Worm (Caenorhabditis elegans) whole organism, dauer: ENCODE measurements around the gene col-68.

ENCODE experiments used
- unc-62 ChIP-seq: sonication (generic microtip); optimal IDR thresholded peaks from 2 replicates; lab custom pipeline; 2017; ENCODE audit warnings: missing biosample characterization, missing genetic modification reagents, missing genetic modification characterization

col-68 gene

ce11 chrII:104234-104633, at the start of gene col-68:
TSS of gene col-68 (plus strand) at chrII:104534.
- no peak for TF ChIP-seq unc-62

DNA sequence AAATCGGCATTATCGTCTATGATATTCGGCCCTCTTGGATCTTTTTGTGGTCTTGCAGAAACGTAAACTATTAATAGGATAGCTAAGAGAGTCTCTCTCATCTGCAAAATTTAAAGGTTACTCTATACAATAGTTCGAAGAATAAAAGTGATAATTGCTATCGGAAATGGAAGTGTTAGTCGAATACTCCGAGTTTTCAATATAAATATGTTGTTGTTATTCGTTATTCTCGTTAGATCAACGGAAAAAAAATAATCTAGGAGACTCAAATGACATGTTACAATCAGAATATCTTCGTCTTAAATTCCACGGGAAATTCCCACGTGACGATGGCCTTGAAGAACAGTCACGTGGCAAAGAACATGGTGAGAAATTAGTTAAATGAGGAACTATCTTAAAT, 49.1 kb upstream of the col-68 start, which contains the start of gene tre-5:
Gene tre-5 (minus strand): TSS at position 101 of the 400 bp plus-strand sequence.
- no peak for TF ChIP-seq unc-62

ce11 chrII:57370-57769, 47.0 kb upstream of the col-68 start, which contains the start of gene ascc-1:
TSS of gene ascc-1 (plus strand) at chrII:57670.
- TF ChIP-seq unc-62: no peak

- no peak for TF ChIP-seq unc-62
Observed at ce11 chrII:57873-58272, 46.5 kb upstream of the col-68 start.

- TF ChIP-seq unc-62: no peak
Observed at ce11 chrII:60049-60448, 44.3 kb upstream of the col-68 start.

ce11 chrII:61013-61412, 43.3 kb upstream of the col-68 start, which contains the start of gene C23H3.2:
TSS of gene C23H3.2 (plus strand) at chrII:61313.
- no peak for TF ChIP-seq unc-62

DNA sequence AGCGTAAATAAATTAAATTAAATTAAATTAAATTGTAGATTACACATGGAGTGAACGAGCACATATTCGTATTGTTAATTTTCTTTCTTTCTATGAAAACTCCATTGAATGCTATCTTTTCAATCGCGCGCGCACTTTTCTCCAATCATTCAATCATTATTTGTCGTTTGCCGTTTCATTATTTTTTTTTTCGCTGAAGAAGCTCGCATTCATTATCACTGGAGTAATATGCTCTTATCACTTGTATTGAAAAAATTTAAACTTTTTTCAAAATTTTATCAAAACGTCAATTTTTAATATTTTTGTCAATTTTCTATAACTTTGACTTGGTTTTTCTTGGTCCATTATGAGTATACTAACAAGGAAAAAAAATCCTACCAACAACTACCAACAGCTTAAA, 38.9 kb upstream of the col-68 start:
- TF ChIP-seq unc-62: no peak

DNA sequence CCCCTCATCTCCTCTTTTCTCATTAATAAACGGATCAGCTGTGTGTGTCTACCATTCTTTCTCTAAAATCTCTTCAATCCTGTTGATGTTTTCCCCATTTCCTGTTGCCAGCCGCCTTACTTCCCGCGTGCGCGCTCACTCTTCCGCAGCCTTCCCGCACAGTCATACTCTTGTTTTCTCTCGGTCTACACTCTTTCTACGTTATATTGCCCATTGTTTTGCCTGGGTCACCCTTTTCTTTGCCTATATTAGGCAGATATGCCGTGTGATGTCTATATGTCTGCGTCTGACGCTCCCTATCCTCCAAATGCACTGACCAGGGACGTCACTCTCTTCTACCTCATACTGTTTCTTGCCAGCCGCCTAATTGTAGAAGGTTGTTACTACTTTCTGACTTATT, 38.0 kb upstream of the col-68 start:
- TF ChIP-seq unc-62: no peak

DNA sequence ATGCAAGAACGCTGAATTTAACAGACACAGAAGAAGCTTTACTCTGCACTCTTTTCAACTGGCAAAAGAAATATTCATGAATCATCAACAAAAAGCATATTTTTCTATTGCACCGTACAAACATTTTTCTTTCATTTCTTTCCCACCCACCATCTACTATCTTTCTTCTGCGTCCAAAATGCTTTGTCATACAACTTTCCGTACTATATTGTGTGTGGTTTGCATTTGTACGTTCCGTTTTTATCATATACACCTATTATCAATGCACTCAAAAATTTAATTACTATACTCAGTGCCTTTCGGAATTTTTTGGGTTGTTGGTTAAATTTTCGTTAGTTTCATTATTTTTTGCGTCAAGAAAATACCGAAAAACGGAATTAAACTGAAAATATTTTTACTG, 36.7 kb upstream of the col-68 start:
- no peak for TF ChIP-seq unc-62

DNA sequence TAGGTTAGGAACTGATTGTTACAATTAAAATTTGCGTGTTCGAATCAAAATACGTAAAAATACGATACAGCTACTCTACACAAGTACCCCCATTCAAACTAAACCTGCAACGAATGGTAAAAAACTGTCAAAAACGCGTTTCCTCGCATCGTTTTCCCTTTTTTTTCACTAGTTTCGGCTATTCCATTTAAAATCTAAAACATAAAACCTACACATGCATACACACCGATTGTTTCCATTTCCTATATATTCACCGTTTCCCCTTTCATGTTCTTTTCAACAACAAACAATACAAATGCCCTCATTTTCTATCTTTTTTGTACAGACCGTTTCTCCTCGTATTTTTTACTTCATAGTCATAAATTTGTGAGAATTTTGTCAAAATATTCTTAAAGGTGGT, 35.6 kb upstream of the col-68 start:
- TF ChIP-seq unc-62: no peak

- TF ChIP-seq unc-62: no peak
Observed at ce11 chrII:69354-69753, 35.0 kb upstream of the col-68 start, which contains the start of gene egl-26. TSS of gene egl-26 (plus strand) at chrII:69654.

DNA sequence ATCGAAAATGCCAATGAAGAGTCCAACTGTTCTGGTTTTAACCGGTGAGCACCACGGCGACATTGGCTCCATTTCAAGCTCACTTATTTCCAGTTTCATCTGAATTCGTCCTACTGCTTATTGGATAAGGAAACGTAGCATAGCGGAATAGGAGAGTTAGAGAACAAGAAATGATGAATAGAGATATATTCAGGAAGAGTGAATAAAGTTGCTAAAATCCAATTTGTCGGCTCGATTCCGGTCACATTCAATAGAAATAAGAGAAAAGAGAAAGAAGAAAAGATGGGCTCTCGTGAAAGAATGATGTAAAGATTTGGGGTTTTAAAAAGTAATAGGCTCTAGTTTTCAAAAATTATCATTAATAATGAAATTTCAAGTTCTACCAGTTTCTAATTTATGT, 31.0 kb upstream of the col-68 start:
- no peak for TF ChIP-seq unc-62

DNA sequence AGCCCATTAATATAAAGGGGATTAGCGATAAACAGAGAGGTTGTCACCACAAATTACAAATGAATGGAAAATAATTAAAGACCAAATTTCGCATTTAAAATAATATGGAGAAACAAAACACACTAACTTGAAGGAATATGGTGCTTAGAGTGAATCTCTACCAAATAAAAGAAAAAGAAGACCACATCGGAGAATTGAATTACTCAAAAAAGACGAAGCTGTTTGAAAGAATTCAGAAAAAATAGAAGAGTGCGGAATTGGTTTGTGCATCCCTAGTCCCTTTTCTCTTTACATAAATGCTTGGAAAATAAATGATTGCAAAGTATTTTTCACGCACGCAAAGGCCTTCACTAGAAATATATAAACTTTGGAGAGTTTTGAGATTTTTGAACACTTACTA, 30.4 kb upstream of the col-68 start:
- TF ChIP-seq unc-62: no peak

- TF ChIP-seq unc-62: no peak
Observed at ce11 chrII:75831-76230, 28.5 kb upstream of the col-68 start.

ce11 chrII:76662-77061, 27.7 kb upstream of the col-68 start:
- TF ChIP-seq unc-62: no peak

DNA sequence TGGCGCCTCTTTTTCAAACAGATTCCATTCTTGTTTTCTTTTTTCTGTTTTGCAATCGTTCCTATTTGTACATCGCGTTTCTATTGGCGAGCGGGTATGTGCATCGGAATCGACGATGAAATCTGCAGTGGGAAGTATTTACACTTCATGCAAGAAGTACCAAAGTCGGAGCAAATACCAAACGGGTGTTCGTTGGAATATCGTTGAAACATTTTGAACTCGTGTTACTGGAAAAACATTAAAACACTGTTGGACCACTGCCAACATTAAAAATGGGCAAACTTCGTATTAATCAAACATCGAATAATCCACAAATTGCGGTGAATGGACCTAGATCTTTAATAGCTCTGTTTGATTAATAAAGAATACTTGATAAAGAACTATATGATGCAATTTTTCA, 25.2 kb upstream of the col-68 start, which contains the start of gene C23H3.9:
Gene C23H3.9 (minus strand): TSS at position 101 of the 400 bp plus-strand sequence.
- no peak for TF ChIP-seq unc-62

DNA sequence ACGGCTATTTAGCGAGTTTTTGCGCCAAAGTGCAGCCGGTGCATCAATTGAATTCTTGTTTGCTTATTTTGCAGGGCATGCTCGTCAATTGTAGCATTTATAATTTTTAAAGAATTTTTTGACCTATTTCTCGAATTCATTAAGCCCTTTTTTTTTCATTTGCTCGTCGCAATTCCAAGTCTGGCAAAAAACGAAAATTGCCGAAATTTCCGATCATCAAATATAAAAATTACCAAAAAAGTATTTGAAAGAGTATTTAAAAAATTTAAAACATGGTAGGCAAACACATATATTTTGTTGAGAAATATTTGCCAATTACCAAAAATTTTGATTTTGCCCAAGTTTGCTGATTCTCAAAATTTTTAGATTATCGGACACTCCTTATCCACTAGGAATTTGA, 20.2 kb upstream of the col-68 start, which contains the start of gene C50D2.6:
Gene C50D2.6 (plus strand): TSS at position 301 of the 400 bp plus-strand sequence.
- no peak for TF ChIP-seq unc-62

ce11 chrII:86794-87193, 17.5 kb upstream of the col-68 start:
- no peak for TF ChIP-seq unc-62

DNA sequence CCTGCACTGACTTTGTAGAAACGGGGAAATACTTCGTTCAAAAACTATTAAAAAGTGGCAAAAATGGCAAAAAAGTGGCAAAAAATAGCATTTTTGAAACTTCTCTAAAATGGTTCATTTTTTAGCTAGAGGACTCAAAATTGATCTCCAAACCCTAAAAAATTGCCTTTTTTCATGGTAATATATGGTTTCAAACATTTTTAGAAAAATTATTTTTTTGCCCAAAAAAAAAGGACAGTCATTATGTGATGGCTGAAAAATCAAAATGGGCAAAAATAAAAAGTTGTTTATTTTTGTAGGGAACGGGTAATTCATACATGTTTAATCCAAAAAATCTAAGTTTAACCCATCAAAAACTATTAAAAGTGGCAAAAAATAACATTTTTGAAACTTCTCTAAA, 16.4 kb upstream of the col-68 start:
- TF ChIP-seq unc-62: no peak
